Fruit fly (Drosophila melanogaster) whole organism, prepupa: Measurements from ENCODE around the gene CG13898.

Experiments used
- CG31627 ChIP-seq: fragments of 200-800 bp; sonication (Bioruptor generic); optimal IDR thresholded peaks from 3 replicates; lab custom pipeline; 2016; ENCODE audit warnings: missing biosample characterization, missing genetic modification characterization
- CG4318 ChIP-seq: fragments of 200-800 bp; sonication (Bioruptor generic); optimal IDR thresholded peaks from 3 replicates; lab custom pipeline; 2017; ENCODE audit warnings: missing biosample characterization, mild to moderate bottlenecking, missing genetic modification characterization
- CG6808 ChIP-seq: fragments of 200-800 bp; sonication (Bioruptor generic); optimal IDR thresholded peaks from 3 replicates; lab custom pipeline; 2017; ENCODE audit warnings: missing biosample characterization, missing genetic modification characterization, mild to moderate bottlenecking, moderate library complexity, missing genetic modification reagents
- eg ChIP-seq: fragments of 200-800 bp; sonication (Bioruptor generic); IDR thresholded peaks from 3 replicates; pipeline ENCODE4 v1.3.6; 2022; ENCODE audit warnings: missing biosample characterization, missing genetic modification characterization

dm6 chr3L:815234-816200, 11.7 kb upstream of the CG13898 start:
- TF ChIP-seq CG31627 (GFP tag; lab: Kevin White, UChicago), result no peak
- TF ChIP-seq CG4318 (GFP tag; lab: Kevin White, UChicago), result no peak
- TF ChIP-seq eg (GFP tag; lab: Robert Waterston, UW), result peak; percentile 37; the same call in 1 of the 3 replicates
- no peak for TF ChIP-seq CG6808 (GFP tag; lab: Kevin White, UChicago)
